Worm (Caenorhabditis elegans) whole organism, midembryonic: Measurements from ENCODE around the gene Y60A3A.25.

ENCODE experiments used
- klf-2 ChIP-seq: fragments of 200-800 bp; sonication (Bioruptor generic); conservative IDR thresholded peaks from 2 replicates; pipeline ENCODE4 v1.3.6; 2022; ENCODE audit warnings: missing genetic modification reagents, missing genetic modification characterization, missing compliant biosample characterization
- tab-1 ChIP-seq: fragments of 200-800 bp; sonication (Bioruptor generic); IDR thresholded peaks from 2 replicates; pipeline ENCODE4 v1.3.6; 2022; ENCODE audit warnings: missing genetic modification characterization, missing compliant biosample characterization
- ztf-29 ChIP-seq: fragments of 200-800 bp; sonication (Bioruptor generic); IDR thresholded peaks from 2 replicates; pipeline ENCODE4 v1.3.6; 2022; ENCODE audit warnings: missing genetic modification reagents, missing genetic modification characterization, missing compliant biosample characterization

ce11 chrV:19954491-19954890, 39.5 kb downstream of the Y60A3A.25 start:
- TF ChIP-seq klf-2 (GFP tag; lab: Robert Waterston, UW): no peak
- TF ChIP-seq ztf-29 (GFP tag; lab: Robert Waterston, UW): no peak
- no peak for TF ChIP-seq tab-1
